In the genomic region with DNA sequence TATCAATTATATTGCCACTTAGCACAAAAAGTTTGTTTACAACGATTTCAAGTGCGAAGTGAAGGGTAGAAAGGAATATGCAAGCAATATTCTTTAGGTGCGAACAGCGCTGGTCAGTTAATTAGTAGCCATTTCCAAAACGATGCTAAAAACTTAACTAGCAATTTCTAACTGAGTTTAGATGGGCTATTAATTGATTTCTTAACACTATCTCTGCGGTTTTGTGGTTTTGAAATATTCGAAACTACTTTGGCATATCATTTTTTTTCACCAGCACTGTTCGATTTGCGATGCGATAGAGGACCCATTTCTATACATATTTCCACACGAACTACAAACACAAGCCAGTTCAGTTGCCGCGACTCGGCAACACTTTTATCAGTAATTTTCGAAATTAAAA, we compare ENCODE assay signal across 1 fruit fly cellular context.
A peak's percentile ranks its signal among the peaks of the same experiment; 100 is the strongest.
TF ChIP-seq lines count a peak whose summit lies in the region.

No protein-coding gene starts in this region.

TF ChIP-seq in whole organism, embryonic, 481 proteins besides CTCF, POLR2A, EP300 and RAD21 (continued from another document):
- no peak for TF ChIP-seq CG32767 (GFP tag; IDR thresholded peaks at IDR 0.05; lab: Robert Waterston, UW)
- no peak for TF ChIP-seq CG8478 (optimal IDR thresholded peaks at IDR 0.05; lab: Kevin White, UChicago)
- TF ChIP-seq CG7271 (tag; optimal IDR thresholded peaks at IDR 0.05; lab: Kevin White, UChicago), result no peak
- TF ChIP-seq CG8359 (GFP tag; optimal IDR thresholded peaks at IDR 0.05; lab: Kevin White, UChicago; ENCODE audit: borderline replicate concordance), result no peak
- no peak for TF ChIP-seq Awh (GFP tag; IDR thresholded peaks at IDR 0.05; lab: Robert Waterston, UW)
- no peak for TF ChIP-seq CG6813 (GFP tag; optimal IDR thresholded peaks at IDR 0.05; lab: Kevin White, UChicago)
- no peak for TF ChIP-seq Atf-2 (GFP tag; optimal IDR thresholded peaks at IDR 0.05; lab: Kevin White, UChicago)
- TF ChIP-seq CG17186 (GFP tag; optimal IDR thresholded peaks at IDR 0.05; lab: Kevin White, UChicago), result no peak
- TF ChIP-seq HHEX (GFP tag; optimal IDR thresholded peaks at IDR 0.05; lab: Kevin White, UChicago), result peak; percentile 27
- TF ChIP-seq Hmr (GFP tag; optimal IDR thresholded peaks at IDR 0.05; lab: Kevin White, UChicago), result peak; percentile 52
- no peak for TF ChIP-seq CG18476 (GFP tag; optimal IDR thresholded peaks at IDR 0.05; lab: Kevin White, UChicago)
- peak; percentile 8 for TF ChIP-seq CG12155 (GFP tag; optimal IDR thresholded peaks at IDR 0.05; lab: Kevin White, UChicago)
- TF ChIP-seq bab2 (GFP tag; optimal IDR thresholded peaks at IDR 0.05; lab: Kevin White, UChicago), result no peak
- no peak for TF ChIP-seq CHES-1-like (GFP tag; optimal IDR thresholded peaks at IDR 0.05; lab: Kevin White, UChicago)
- TF ChIP-seq mam (GFP tag; optimal IDR thresholded peaks at IDR 0.05; lab: Kevin White, UChicago), result peak; percentile 29
- no peak for TF ChIP-seq Lpt (GFP tag; optimal IDR thresholded peaks at IDR 0.05; lab: Kevin White, UChicago)
- no peak for TF ChIP-seq Nf-YB (GFP tag; optimal IDR thresholded peaks at IDR 0.05; lab: Kevin White, UChicago)
- TF ChIP-seq dmrt99B (tag; optimal IDR thresholded peaks at IDR 0.05; lab: Kevin White, UChicago), result no peak
- TF ChIP-seq D (optimal IDR thresholded peaks at IDR 0.05; lab: Kevin White, UChicago), result no peak
- no peak for TF ChIP-seq D (GFP tag; optimal IDR thresholded peaks at IDR 0.05; lab: Kevin White, UChicago)
- TF ChIP-seq yki (optimal IDR thresholded peaks at IDR 0.05; lab: Kevin White, UChicago), result no peak
- TF ChIP-seq hb (GFP tag; IDR thresholded peaks at IDR 0.05; lab: Robert Waterston, UW; ENCODE audit: partially characterized antibody), result no peak
- no peak for TF ChIP-seq Max (GFP tag; optimal IDR thresholded peaks at IDR 0.05; lab: Kevin White, UChicago)
- no peak for TF ChIP-seq kni (GFP tag; optimal IDR thresholded peaks at IDR 0.05; lab: Kevin White, UChicago)
- TF ChIP-seq H15 (GFP tag; IDR thresholded peaks at IDR 0.05; lab: Robert Waterston, UW), result no peak
- TF ChIP-seq Gug (GFP tag; IDR thresholded peaks at IDR 0.05; lab: Robert Waterston, UW), result no peak
- no peak for TF ChIP-seq CG6654 (GFP tag; optimal IDR thresholded peaks at IDR 0.05; lab: Kevin White, UChicago)
- TF ChIP-seq org-1 (GFP tag; optimal IDR thresholded peaks at IDR 0.05; lab: Kevin White, UChicago), result no peak
- TF ChIP-seq BtbVII (GFP tag; optimal IDR thresholded peaks at IDR 0.05; lab: Kevin White, UChicago), result no peak
- no peak for TF ChIP-seq CG4328 (GFP tag; optimal IDR thresholded peaks at IDR 0.05; lab: Kevin White, UChicago)
- no peak for TF ChIP-seq slou (GFP tag; optimal IDR thresholded peaks at IDR 0.05; lab: Kevin White, UChicago)
- no peak for TF ChIP-seq ab (GFP tag; optimal IDR thresholded peaks at IDR 0.05; lab: Kevin White, UChicago)
- TF ChIP-seq emc (GFP tag; optimal IDR thresholded peaks at IDR 0.05; lab: Kevin White, UChicago), result no peak
- no peak for TF ChIP-seq pan (optimal IDR thresholded peaks at IDR 0.05; lab: Kevin White, UChicago)
- TF ChIP-seq pan (GFP tag; optimal IDR thresholded peaks at IDR 0.05 in 1 of 2, IDR thresholded peaks at IDR 0.05 in 1 of 2), result no peak
- peak; percentile 37 for TF ChIP-seq Meics (GFP tag; optimal IDR thresholded peaks at IDR 0.05; lab: Kevin White, UChicago)
- no peak for TF ChIP-seq insv (GFP tag; optimal IDR thresholded peaks at IDR 0.05; lab: Kevin White, UChicago)
- no peak for TF ChIP-seq Side (GFP tag; optimal IDR thresholded peaks at IDR 0.05; lab: Kevin White, UChicago)
- no peak for TF ChIP-seq YL-1 (GFP tag; optimal IDR thresholded peaks at IDR 0.05; lab: Kevin White, UChicago)
- no peak for TF ChIP-seq bsh (GFP tag; optimal IDR thresholded peaks at IDR 0.05; lab: Kevin White, UChicago)
- TF ChIP-seq CG2889 (GFP tag; IDR thresholded peaks at IDR 0.05; lab: Robert Waterston, UW), result no peak
- no peak for TF ChIP-seq fu2 (GFP tag; optimal IDR thresholded peaks at IDR 0.05; lab: Kevin White, UChicago)
- no peak for TF ChIP-seq MBD-R2 (GFP tag; IDR thresholded peaks at IDR 0.05; lab: Robert Waterston, UW)
- no peak for TF ChIP-seq ken (GFP tag; IDR thresholded peaks at IDR 0.05; lab: Robert Waterston, UW)
- TF ChIP-seq dmrt11E (tag; optimal IDR thresholded peaks at IDR 0.05; lab: Kevin White, UChicago), result no peak
- TF ChIP-seq ewg (GFP tag; optimal IDR thresholded peaks at IDR 0.05; lab: Kevin White, UChicago), result no peak
- TF ChIP-seq CG17328 (GFP tag; IDR thresholded peaks at IDR 0.05; lab: Robert Waterston, UW), result no peak
- peak; percentile 18 for TF ChIP-seq Bteb2 (GFP tag; optimal IDR thresholded peaks at IDR 0.05; lab: Kevin White, UChicago)
- TF ChIP-seq row (GFP tag; IDR thresholded peaks at IDR 0.05; lab: Robert Waterston, UW), result peak; percentile 51; the same call in 2 of the 3 replicates
- peak; percentile 12 for TF ChIP-seq CG13775 (GFP tag; optimal IDR thresholded peaks at IDR 0.05; lab: Kevin White, UChicago)
- peak; percentile 29 for TF ChIP-seq CG15514 (GFP tag; optimal IDR thresholded peaks at IDR 0.05; lab: Kevin White, UChicago)
- no peak for TF ChIP-seq vvl (GFP tag; IDR thresholded peaks at IDR 0.05; lab: Robert Waterston, UW)
- peak; percentile 67 for TF ChIP-seq CG18599 (GFP tag; optimal IDR thresholded peaks at IDR 0.05; lab: Kevin White, UChicago)
- TF ChIP-seq Trl (optimal IDR thresholded peaks at IDR 0.05; lab: Kevin White, UChicago), result no peak
- TF ChIP-seq Trl (GFP tag; optimal IDR thresholded peaks at IDR 0.05; lab: Kevin White, UChicago), result peak; percentile 21
- no peak for TF ChIP-seq odd (GFP tag; optimal IDR thresholded peaks at IDR 0.05; lab: Kevin White, UChicago)
- peak; percentile 15 for TF ChIP-seq CG9609 (GFP tag; optimal IDR thresholded peaks at IDR 0.05; lab: Kevin White, UChicago)
- TF ChIP-seq CG2120 (GFP tag; optimal IDR thresholded peaks at IDR 0.05; lab: Kevin White, UChicago), result peak; percentile 71
- peak; percentile 42 for TF ChIP-seq zfh2 (GFP tag; optimal IDR thresholded peaks at IDR 0.05; lab: Kevin White, UChicago)
- no peak for TF ChIP-seq tio (GFP tag; optimal IDR thresholded peaks at IDR 0.05; lab: Kevin White, UChicago)
- TF ChIP-seq btn (GFP tag; optimal IDR thresholded peaks at IDR 0.05; lab: Kevin White, UChicago), result no peak
- TF ChIP-seq Dip2 (GFP tag; IDR thresholded peaks at IDR 0.05; lab: Robert Waterston, UW), result no peak
- TF ChIP-seq grau (tag; optimal IDR thresholded peaks at IDR 0.05; lab: Kevin White, UChicago), result peak; percentile 31
- no peak for TF ChIP-seq Hr51 (GFP tag; optimal IDR thresholded peaks at IDR 0.05; lab: Kevin White, UChicago)
- no peak for TF ChIP-seq croc (GFP tag; conservative IDR thresholded peaks at IDR 0.05; lab: Robert Waterston, UW)
- no peak for TF ChIP-seq lov (optimal IDR thresholded peaks at IDR 0.05; lab: Kevin White, UChicago)
- no peak for TF ChIP-seq lov (GFP tag; IDR thresholded peaks at IDR 0.05; lab: Robert Waterston, UW)
- no peak for TF ChIP-seq CG7928 (GFP tag; optimal IDR thresholded peaks at IDR 0.05; lab: Kevin White, UChicago)
- no peak for TF ChIP-seq CG6765 (GFP tag; optimal IDR thresholded peaks at IDR 0.05; lab: Kevin White, UChicago)
- no peak for TF ChIP-seq dati (GFP tag; IDR thresholded peaks at IDR 0.05; lab: Robert Waterston, UW)
- no peak for TF ChIP-seq maf-S (GFP tag; optimal IDR thresholded peaks at IDR 0.05; lab: Kevin White, UChicago)
- no peak for TF ChIP-seq bigmax (GFP tag; optimal IDR thresholded peaks at IDR 0.05; lab: Kevin White, UChicago)
- TF ChIP-seq cwo (GFP tag; optimal IDR thresholded peaks at IDR 0.05; lab: Kevin White, UChicago), result peak; percentile 43
- no peak for TF ChIP-seq Usf (GFP tag; optimal IDR thresholded peaks at IDR 0.05; lab: Kevin White, UChicago)
- no peak for TF ChIP-seq Xbp1 (GFP tag; optimal IDR thresholded peaks at IDR 0.05; lab: Kevin White, UChicago)
- TF ChIP-seq CG11093 (GFP tag; IDR thresholded peaks at IDR 0.05; lab: Robert Waterston, UW), result no peak
- peak; percentile 39; the same call in 1 of the 2 replicates for TF ChIP-seq Rfx (GFP tag; IDR thresholded peaks at IDR 0.05; lab: Robert Waterston, UW)
- TF ChIP-seq tx (GFP tag; optimal IDR thresholded peaks at IDR 0.05; lab: Kevin White, UChicago), result no peak
- peak; percentile 24 for TF ChIP-seq CG10209 (GFP tag; optimal IDR thresholded peaks at IDR 0.05; lab: Kevin White, UChicago)
- TF ChIP-seq CG13296 (GFP tag; optimal IDR thresholded peaks at IDR 0.05; lab: Kevin White, UChicago), result no peak
- TF ChIP-seq lmd (GFP tag; IDR thresholded peaks at IDR 0.05; lab: Robert Waterston, UW), result peak; percentile 24; the same call in 1 of the 2 replicates
- peak; percentile 11 for TF ChIP-seq PHDP (tag; optimal IDR thresholded peaks at IDR 0.05; lab: Kevin White, UChicago)
- peak; percentile 6 for TF ChIP-seq CG15011 (GFP tag; optimal IDR thresholded peaks at IDR 0.05; lab: Kevin White, UChicago)
- TF ChIP-seq klu (GFP tag; IDR thresholded peaks at IDR 0.05; lab: Robert Waterston, UW), result no peak
- no peak for TF ChIP-seq chn (GFP tag; optimal IDR thresholded peaks at IDR 0.05; lab: Kevin White, UChicago)
- TF ChIP-seq CG10366 (GFP tag; IDR thresholded peaks at IDR 0.05; lab: Robert Waterston, UW), result no peak
- peak; percentile 46; the same call in 1 of the 2 replicates for TF ChIP-seq slbo (GFP tag; IDR thresholded peaks at IDR 0.05; lab: Robert Waterston, UW)
- no peak for TF ChIP-seq tap (tag; optimal IDR thresholded peaks at IDR 0.05; lab: Kevin White, UChicago)
- TF ChIP-seq CG9215 (GFP tag; IDR thresholded peaks at IDR 0.05; lab: Robert Waterston, UW), result no peak
- no peak for TF ChIP-seq CG11085 (GFP tag; IDR thresholded peaks at IDR 0.05; lab: Robert Waterston, UW)
- no peak for TF ChIP-seq Lhr (GFP tag; optimal IDR thresholded peaks at IDR 0.05; lab: Kevin White, UChicago)
- peak; percentile 16 for TF ChIP-seq CG30403 (GFP tag; optimal IDR thresholded peaks at IDR 0.05; lab: Kevin White, UChicago)
- TF ChIP-seq dpn (GFP tag; optimal IDR thresholded peaks at IDR 0.05; lab: Kevin White, UChicago), result no peak
- no peak for TF ChIP-seq CG9437 (GFP tag; optimal IDR thresholded peaks at IDR 0.05; lab: Kevin White, UChicago)
- TF ChIP-seq H2.0 (GFP tag; IDR thresholded peaks at IDR 0.05; lab: Robert Waterston, UW), result no peak
- no peak for TF ChIP-seq CG5180 (GFP tag; optimal IDR thresholded peaks at IDR 0.05; lab: Kevin White, UChicago)
- no peak for TF ChIP-seq CG10321 (GFP tag; IDR thresholded peaks at IDR 0.05; lab: Robert Waterston, UW)
- no peak for TF ChIP-seq zf30C (GFP tag; optimal IDR thresholded peaks at IDR 0.05; lab: Kevin White, UChicago)
- TF ChIP-seq CG11456 (GFP tag; IDR thresholded peaks at IDR 0.05; lab: Robert Waterston, UW), result 0 out of 3 replicates have a peak, but pooled peaks have one; percentile 43
- no peak for TF ChIP-seq Atf3 (GFP tag; optimal IDR thresholded peaks at IDR 0.05; lab: Kevin White, UChicago)
- TF ChIP-seq fd3F (GFP tag; optimal IDR thresholded peaks at IDR 0.05; lab: Kevin White, UChicago), result no peak
- TF ChIP-seq E2f1 (GFP tag; IDR thresholded peaks at IDR 0.05; lab: Robert Waterston, UW), result peak; percentile 17; the same call in 1 of the 2 replicates
- TF ChIP-seq CG8290 (GFP tag; optimal IDR thresholded peaks at IDR 0.05; lab: Kevin White, UChicago), result no peak
- peak in 1 of 2 experiments; percentile 43 for TF ChIP-seq CG8290 (tag; optimal IDR thresholded peaks at IDR 0.05; lab: Kevin White, UChicago)
- no peak for TF ChIP-seq MESR4 (GFP tag; optimal IDR thresholded peaks at IDR 0.05; lab: Kevin White, UChicago)
- no peak for TF ChIP-seq Lim3 (GFP tag; IDR thresholded peaks at IDR 0.05; lab: Robert Waterston, UW)
- no peak for TF ChIP-seq crol (GFP tag; IDR thresholded peaks at IDR 0.05; lab: Robert Waterston, UW)
- no peak for TF ChIP-seq gsb-n (tag; optimal IDR thresholded peaks at IDR 0.05; lab: Kevin White, UChicago)
- 0 out of 3 replicates have a peak, but pooled peaks have one; percentile 42 for TF ChIP-seq CG11695 (GFP tag; IDR thresholded peaks at IDR 0.05; lab: Robert Waterston, UW)
- no peak for TF ChIP-seq br (optimal IDR thresholded peaks at IDR 0.05; lab: Kevin White, UChicago)
- TF ChIP-seq sna (GFP tag; IDR thresholded peaks at IDR 0.05; lab: Robert Waterston, UW; ENCODE audit: partially characterized antibody), result no peak
- TF ChIP-seq CG6854 (GFP tag; optimal IDR thresholded peaks at IDR 0.05; lab: Kevin White, UChicago), result no peak
- TF ChIP-seq CG4424 (GFP tag; optimal IDR thresholded peaks at IDR 0.05; lab: Kevin White, UChicago), result no peak
